In the genomic region with DNA sequence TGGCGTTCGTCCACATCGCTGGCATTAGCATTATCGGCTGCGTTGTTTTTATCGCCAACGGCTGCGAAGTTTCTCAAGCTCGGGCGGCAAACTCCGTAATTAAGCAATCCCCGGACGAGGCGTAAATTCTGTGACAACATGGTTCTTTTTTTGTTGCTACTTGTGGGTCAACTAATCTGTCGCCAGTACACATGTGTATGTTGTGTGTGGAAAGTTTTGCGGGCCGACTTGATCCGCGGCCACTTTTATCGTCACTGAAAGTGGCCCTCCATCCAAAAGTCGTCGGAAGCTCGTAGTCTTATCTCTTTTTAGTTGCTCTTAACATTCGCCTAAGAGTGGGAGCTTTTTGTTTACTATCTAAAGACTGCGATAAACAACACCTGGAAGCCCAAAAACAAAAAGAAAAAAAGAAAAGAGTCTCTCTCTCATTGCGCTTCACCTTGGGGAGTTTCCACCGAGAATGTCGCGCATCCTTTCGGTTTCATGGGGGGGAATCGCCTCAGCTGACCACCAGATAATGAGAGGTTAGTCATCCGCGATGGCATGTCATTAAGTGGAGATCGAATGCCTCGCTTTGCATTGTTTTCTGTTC, we compare ENCODE assay signal across 2 fruit fly cellular contexts.
TF ChIP-seq lines count a peak whose summit lies in the region.

CG10877 (minus strand) TSS at position 238 of the 592 bp plus-strand sequence.

TF ChIP-seq in whole organism, embryonic, 481 proteins besides CTCF, POLR2A, EP300 and RAD21 (continued from another document):
- TF ChIP-seq prd (optimal IDR thresholded peaks at IDR 0.05; lab: Kevin White, UChicago) (no peak), prd (GFP tag; IDR thresholded peaks at IDR 0.05; lab: Robert Waterston, UW) (no peak), so (GFP tag; IDR thresholded peaks at IDR 0.05; lab: Robert Waterston, UW) (no peak), exex (tag; optimal IDR thresholded peaks at IDR 0.05; lab: Kevin White, UChicago) (peak; percentile 58), eve (GFP tag; optimal IDR thresholded peaks at IDR 0.05; lab: Kevin White, UChicago) (no peak), H2.0 (GFP tag; IDR thresholded peaks at IDR 0.05; lab: Robert Waterston, UW) (no peak), CG6765 (GFP tag; optimal IDR thresholded peaks at IDR 0.05; lab: Kevin White, UChicago) (no peak), NFAT (GFP tag; IDR thresholded peaks at IDR 0.05; lab: Robert Waterston, UW) (peak; percentile 33; the same call in 1 of the 2 replicates), HmgZ (tag; optimal IDR thresholded peaks at IDR 0.05; lab: Kevin White, UChicago) (peak; percentile 33), CG5180 (GFP tag; optimal IDR thresholded peaks at IDR 0.05; lab: Kevin White, UChicago) (peak; percentile 5), zf30C (GFP tag; optimal IDR thresholded peaks at IDR 0.05; lab: Kevin White, UChicago) (no peak), Med (GFP tag; lab: Kevin White, UChicago) (peak; percentile 72), CG2889 (GFP tag; IDR thresholded peaks at IDR 0.05; lab: Robert Waterston, UW) (no peak), en (GFP tag; optimal IDR thresholded peaks at IDR 0.05; lab: Kevin White, UChicago) (no peak), bowl (GFP tag; IDR thresholded peaks at IDR 0.05; lab: Robert Waterston, UW) (no peak), br (optimal IDR thresholded peaks at IDR 0.05; lab: Kevin White, UChicago) (no peak), nom (GFP tag; optimal IDR thresholded peaks at IDR 0.05; lab: Kevin White, UChicago) (peak; percentile 71), Ptx1 (GFP tag; IDR thresholded peaks at IDR 0.05; lab: Robert Waterston, UW) (no peak), sens (GFP tag; lab: Kevin White, UChicago) (peak; percentile 18), lab (GFP tag; optimal IDR thresholded peaks at IDR 0.05; lab: Kevin White, UChicago) (peak; percentile 34), z (GFP tag; IDR thresholded peaks at IDR 0.05; lab: Robert Waterston, UW) (0 out of 3 replicates have a peak, but pooled peaks have one; percentile 9), Trl (optimal IDR thresholded peaks at IDR 0.05; lab: Kevin White, UChicago) (peak; percentile 34 to 53), Trl (GFP tag; optimal IDR thresholded peaks at IDR 0.05; lab: Kevin White, UChicago) (no peak), sug (tag; optimal IDR thresholded peaks at IDR 0.05; lab: Kevin White, UChicago) (peak; percentile 64), Atf3 (GFP tag; optimal IDR thresholded peaks at IDR 0.05; lab: Kevin White, UChicago) (no peak), Ets97D (GFP tag; optimal IDR thresholded peaks at IDR 0.05; lab: Kevin White, UChicago) (no peak), CG12659 (GFP tag; optimal IDR thresholded peaks at IDR 0.05; lab: Kevin White, UChicago) (no peak), CG3163 (GFP tag; optimal IDR thresholded peaks at IDR 0.05; lab: Kevin White, UChicago) (peak; percentile 92), CG13123 (GFP tag; optimal IDR thresholded peaks at IDR 0.05; lab: Kevin White, UChicago) (no peak), CG10543 (GFP tag; optimal IDR thresholded peaks at IDR 0.05; lab: Kevin White, UChicago) (peak; percentile 43), lola (GFP tag; optimal IDR thresholded peaks at IDR 0.05; lab: Kevin White, UChicago) (no peak), Six4 (GFP tag; optimal IDR thresholded peaks at IDR 0.05; lab: Kevin White, UChicago) (no peak), Taf1 (GFP tag; IDR thresholded peaks at IDR 0.05; lab: Robert Waterston, UW) (no peak), mld (GFP tag; IDR thresholded peaks at IDR 0.05; lab: Robert Waterston, UW; ENCODE audit: partially characterized antibody) (no peak), CG15011 (GFP tag; optimal IDR thresholded peaks at IDR 0.05; lab: Kevin White, UChicago) (no peak), CG7839 (tag; optimal IDR thresholded peaks at IDR 0.05; lab: Kevin White, UChicago) (no peak), CG10431 (GFP tag; optimal IDR thresholded peaks at IDR 0.05; lab: Kevin White, UChicago) (no peak), ci (GFP tag; IDR thresholded peaks at IDR 0.05; lab: Robert Waterston, UW) (0 out of 3 replicates have a peak, but pooled peaks have one; percentile 7), ewg (GFP tag; optimal IDR thresholded peaks at IDR 0.05; lab: Kevin White, UChicago) (no peak), nmo (GFP tag; optimal IDR thresholded peaks at IDR 0.05; lab: Kevin White, UChicago) (no peak), CG34376 (GFP tag; optimal IDR thresholded peaks at IDR 0.05; lab: Kevin White, UChicago) (peak; percentile 64), H15 (GFP tag; IDR thresholded peaks at IDR 0.05; lab: Robert Waterston, UW) (no peak), Gsc (GFP tag; IDR thresholded peaks at IDR 0.05; lab: Robert Waterston, UW) (no peak), odd (GFP tag; optimal IDR thresholded peaks at IDR 0.05; lab: Kevin White, UChicago) (peak; percentile 22), her (GFP tag; optimal IDR thresholded peaks at IDR 0.05; lab: Kevin White, UChicago) (no peak), fru (optimal IDR thresholded peaks at IDR 0.05; lab: Kevin White, UChicago) (no peak), danr (GFP tag; IDR thresholded peaks at IDR 0.05; lab: Robert Waterston, UW) (no peak), tap (tag; optimal IDR thresholded peaks at IDR 0.05; lab: Kevin White, UChicago) (no peak), chinmo (GFP tag; IDR thresholded peaks at IDR 0.05; lab: Robert Waterston, UW; ENCODE audit: partially characterized antibody) (0 out of 4 replicates have a peak, but pooled peaks have one; percentile 36), CG13287 (GFP tag; IDR thresholded peaks at IDR 0.05; lab: Robert Waterston, UW; ENCODE audit: partially characterized antibody) (peak; percentile 20; the same call in 1 of the 2 replicates), CG9215 (GFP tag; IDR thresholded peaks at IDR 0.05; lab: Robert Waterston, UW) (no peak), CG9797 (GFP tag; optimal IDR thresholded peaks at IDR 0.05; lab: Kevin White, UChicago) (no peak), Jarid2 (GFP tag; optimal IDR thresholded peaks at IDR 0.05; lab: Kevin White, UChicago) (peak; percentile 51)

TF ChIP-seq in whole organism, prepupa, 60 proteins besides CTCF, POLR2A, EP300 and RAD21 (continued from another document):
- no peak for TF ChIP-seq CG8319 (GFP tag; optimal IDR thresholded peaks at IDR 0.05; lab: Kevin White, UChicago)
- TF ChIP-seq CG3032 (tag; optimal IDR thresholded peaks at IDR 0.05; lab: Kevin White, UChicago): no peak
- TF ChIP-seq Eip75B (GFP tag; optimal IDR thresholded peaks at IDR 0.05; lab: Kevin White, UChicago): no peak
- peak; percentile 30 for TF ChIP-seq net (GFP tag; optimal IDR thresholded peaks at IDR 0.05; lab: Kevin White, UChicago)
- TF ChIP-seq Sox102F (GFP tag; optimal IDR thresholded peaks at IDR 0.05; lab: Kevin White, UChicago): no peak
- TF ChIP-seq CG6276 (GFP tag; optimal IDR thresholded peaks at IDR 0.05; lab: Kevin White, UChicago): peak; percentile 1
- peak; percentile 57 to 59 for TF ChIP-seq ss (GFP tag; optimal IDR thresholded peaks at IDR 0.05; lab: Kevin White, UChicago)
TF ChIP-seq in whole organism, prepupa: peak in this region for 9.
